Worm (Caenorhabditis elegans) whole organism, L2 larva: ENCODE data around the gene fbxc-31.
"Not testable (repeated sequence)": the region's sequence is repeated elsewhere in the genome, so short reads cannot be mapped to it uniquely, and the experiment has no call there.

ENCODE experiments used
- R02D3.7 ChIP-seq: fragments of 150-350 bp; optimal IDR thresholded peaks from 2 replicates; lab custom pipeline; 2014; ENCODE audit warnings: missing biosample characterization, missing genetic modification characterization
- nhr-11 ChIP-seq: fragments of 150-350 bp; optimal IDR thresholded peaks from 2 replicates; lab custom pipeline; 2014; ENCODE audit warnings: missing biosample characterization, missing genetic modification characterization
- nhr-6 ChIP-seq: fragments of 150-350 bp; optimal IDR thresholded peaks from 2 replicates; lab custom pipeline; 2014; ENCODE audit warnings: missing biosample characterization, missing genetic modification characterization
- unc-62 ChIP-seq: fragments of 150-350 bp; optimal IDR thresholded peaks from 2 replicates; lab custom pipeline; 2014; ENCODE audit warnings: missing biosample characterization, missing genetic modification reagents, missing genetic modification characterization

DNA sequence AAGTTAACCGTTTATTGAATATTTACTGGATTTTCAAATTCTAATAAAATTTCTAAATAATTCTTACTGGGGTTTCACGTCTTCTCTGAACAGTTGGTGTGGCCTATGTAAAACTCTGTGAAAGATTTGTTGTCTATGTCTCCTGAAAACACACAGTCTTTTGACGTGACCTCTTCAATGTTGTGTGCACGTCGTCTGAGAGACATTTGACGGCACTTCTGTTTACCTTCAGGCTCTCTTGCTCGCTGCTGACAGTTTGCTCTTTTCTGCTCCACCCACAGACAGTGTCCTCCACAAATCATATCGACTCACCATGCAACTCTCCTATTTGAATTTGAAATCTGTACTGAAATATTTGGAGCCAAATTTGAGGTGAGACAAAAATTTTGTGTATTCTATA is 19.1 kb downstream of the fbxc-31 start, which contains the start of gene fbxc-34:
- TF ChIP-seq unc-62; nhr-6; nhr-11 (tag; lab: Kevin White, UChicago); R02D3.7 (tag; lab: Kevin White, UChicago): not testable (repeated sequence)
